Worm (Caenorhabditis elegans) whole organism, L1 larva: ENCODE measurements around the gene pap-3.

Experiments used
- F16B12.6 ChIP-seq: fragments of 150-350 bp; optimal IDR thresholded peaks from 2 replicates; lab custom pipeline; 2014; ENCODE audit warnings: missing biosample characterization, missing genetic modification characterization
- Y116A8C.19 ChIP-seq: sonication (generic microtip); optimal IDR thresholded peaks from 2 replicates; lab custom pipeline; 2016; ENCODE audit warnings: missing compliant biosample characterization, missing genetic modification characterization, borderline replicate concordance
- aly-2 ChIP-seq: fragments of 150-350 bp; optimal IDR thresholded peaks from 2 replicates; lab custom pipeline; 2014; ENCODE audit warnings: missing biosample characterization, missing genetic modification characterization
- ama-1 ChIP-seq: fragments of 150-350 bp; optimal IDR thresholded peaks from 2 replicates; lab custom pipeline; 2014
- ceh-63 ChIP-seq: fragments of 200-800 bp; sonication (Bioruptor generic); optimal IDR thresholded peaks from 2 replicates; lab custom pipeline; 2018; ENCODE audit warnings: mild to moderate bottlenecking, missing genetic modification characterization, missing compliant biosample characterization
- ceh-90 ChIP-seq: sonication (generic microtip); optimal IDR thresholded peaks from 2 replicates; lab custom pipeline; 2016; ENCODE audit warnings: missing genetic modification characterization, missing compliant biosample characterization
- efl-1 ChIP-seq, 4 experiments: fragments of 150-350 bp; optimal IDR thresholded peaks in 3 of 4; peaks in 1 of 4; 1 replicate in 1 of 4; 2 replicates in 3 of 4; lab custom pipeline; 2014; ENCODE audit warnings: missing biosample characterization in 2 of 4, missing genetic modification characterization in 2 of 4, missing genetic modification reagents in 2 of 4
- elt-2 ChIP-seq: sonication (generic microtip); optimal IDR thresholded peaks from 2 replicates; lab custom pipeline; 2016; ENCODE audit warnings: missing genetic modification characterization, mild to moderate bottlenecking, inconsistent platforms, missing compliant biosample characterization, missing genetic modification reagents
- elt-3 ChIP-seq, 6 experiments: fragments of 150-350 bp in 1 of 6; sonication (generic microtip); optimal IDR thresholded peaks; 2 replicates each; lab custom pipeline; 2017 to 2018; ENCODE audit warnings: missing biosample characterization in 6 of 6, missing genetic modification characterization in 6 of 6, inconsistent platforms in 1 of 6
- fkh-8 ChIP-seq: sonication (generic microtip); optimal IDR thresholded peaks from 2 replicates; lab custom pipeline; 2016; ENCODE audit warnings: mild to moderate bottlenecking, missing genetic modification characterization, missing compliant biosample characterization
- fos-1 ChIP-seq: fragments of 150-350 bp; optimal IDR thresholded peaks from 2 replicates; lab custom pipeline; 2014; ENCODE audit warnings: missing biosample characterization, missing genetic modification characterization
- lin-13 ChIP-seq: fragments of 150-350 bp; optimal IDR thresholded peaks from 2 replicates; lab custom pipeline; 2014; ENCODE audit warnings: missing biosample characterization, missing genetic modification reagents, missing genetic modification characterization
- lin-14 ChIP-seq: fragments of 200-800 bp; sonication (Bioruptor generic); optimal IDR thresholded peaks from 2 replicates; lab custom pipeline; 2018; ENCODE audit warnings: mild to moderate bottlenecking, missing genetic modification characterization, moderate library complexity, missing compliant biosample characterization
- lin-39 ChIP-seq: fragments of 150-350 bp; optimal IDR thresholded peaks from 2 replicates; lab custom pipeline; 2014; ENCODE audit warnings: missing biosample characterization, missing genetic modification reagents, missing genetic modification characterization
- mab-9 ChIP-seq: fragments of 200-800 bp; sonication (Bioruptor generic); IDR thresholded peaks from 2 replicates; pipeline ENCODE4 v1.3.6; 2022; ENCODE audit warnings: missing genetic modification reagents, missing genetic modification characterization, missing compliant biosample characterization
- mdl-1 ChIP-seq, 2 experiments: fragments of 150-350 bp; optimal IDR thresholded peaks; 2 replicates each; lab custom pipeline; 2014 to 2017; ENCODE audit warnings: missing biosample characterization in 2 of 2, missing genetic modification characterization in 2 of 2, inconsistent platforms in 1 of 2
- mef-2 ChIP-seq: fragments of 150-350 bp; optimal IDR thresholded peaks from 2 replicates; lab custom pipeline; 2014; ENCODE audit warnings: missing biosample characterization, missing genetic modification characterization
- nhr-11 ChIP-seq: fragments of 150-350 bp; optimal IDR thresholded peaks from 2 replicates; lab custom pipeline; 2014; ENCODE audit warnings: missing biosample characterization, missing genetic modification characterization
- nhr-12 ChIP-seq: sonication (generic microtip); optimal IDR thresholded peaks from 2 replicates; lab custom pipeline; 2017; ENCODE audit warnings: missing biosample characterization, missing genetic modification characterization
- nhr-19 ChIP-seq: fragments of 200-800 bp; sonication (Bioruptor generic); conservative IDR thresholded peaks from 2 replicates; pipeline ENCODE4 v1.3.6; 2022; ENCODE audit warnings: missing genetic modification characterization, missing compliant biosample characterization
- nhr-20 ChIP-seq: sonication (generic microtip); optimal IDR thresholded peaks from 2 replicates; lab custom pipeline; 2016; ENCODE audit warnings: mild to moderate bottlenecking, missing genetic modification characterization, missing compliant biosample characterization
- nhr-237 ChIP-seq: fragments of 150-350 bp; optimal IDR thresholded peaks from 2 replicates; lab custom pipeline; 2014; ENCODE audit warnings: missing biosample characterization, missing genetic modification characterization
- nhr-76 ChIP-seq: sonication (generic microtip); optimal IDR thresholded peaks from 2 replicates; lab custom pipeline; 2017; ENCODE audit warnings: missing biosample characterization, missing genetic modification characterization
- nhr-85 ChIP-seq: sonication (generic microtip); peaks from one replicate; lab custom pipeline; 2016; ENCODE audit warnings: missing genetic modification characterization, inconsistent platforms, missing compliant biosample characterization
- nhr-90 ChIP-seq: sonication (generic microtip); optimal IDR thresholded peaks from 2 replicates; lab custom pipeline; 2016; ENCODE audit warnings: mild to moderate bottlenecking, missing genetic modification characterization, missing compliant biosample characterization; ENCODE audit not compliant: poor library complexity
- pag-3 ChIP-seq: sonication (generic microtip); optimal IDR thresholded peaks from 2 replicates; lab custom pipeline; 2017; ENCODE audit warnings: missing genetic modification characterization, mild to moderate bottlenecking, missing compliant biosample characterization, antibody characterized with exemption, borderline replicate concordance; ENCODE audit not compliant: insufficient read depth
- pax-3 ChIP-seq: fragments of 200-800 bp; sonication (Bioruptor generic); optimal IDR thresholded peaks from 2 replicates; lab custom pipeline; 2018; ENCODE audit warnings: mild to moderate bottlenecking, missing genetic modification characterization, moderate library complexity, missing compliant biosample characterization
- pqm-1 ChIP-seq: sonication (generic microtip); optimal IDR thresholded peaks from 3 replicates; lab custom pipeline; 2017; ENCODE audit warnings: missing biosample characterization, missing genetic modification characterization
- skn-1 ChIP-seq: fragments of 150-350 bp; optimal IDR thresholded peaks from 2 replicates; lab custom pipeline; 2014; ENCODE audit warnings: missing biosample characterization, missing genetic modification characterization
- snpc-4 ChIP-seq: fragments of 150-350 bp; optimal IDR thresholded peaks from 2 replicates; lab custom pipeline; 2014; ENCODE audit warnings: missing biosample characterization, missing genetic modification characterization
- snu-23 ChIP-seq: sonication (generic microtip); optimal IDR thresholded peaks from 2 replicates; lab custom pipeline; 2016; ENCODE audit warnings: missing genetic modification characterization, missing compliant biosample characterization
- sptf-1 ChIP-seq: fragments of 150-350 bp; optimal IDR thresholded peaks from 2 replicates; lab custom pipeline; 2014; ENCODE audit warnings: missing biosample characterization, missing genetic modification characterization
- sup-37 ChIP-seq: fragments of 200-800 bp; sonication (Bioruptor generic); optimal IDR thresholded peaks from 2 replicates; lab custom pipeline; 2018; ENCODE audit warnings: mild to moderate bottlenecking, missing genetic modification characterization, missing compliant biosample characterization
- swsn-7 ChIP-seq: sonication (generic microtip); optimal IDR thresholded peaks from 2 replicates; lab custom pipeline; 2016; ENCODE audit warnings: missing genetic modification characterization, missing compliant biosample characterization
- tbx-2 ChIP-seq: sonication (generic microtip); optimal IDR thresholded peaks from 2 replicates; lab custom pipeline; 2016; ENCODE audit warnings: missing genetic modification characterization, missing compliant biosample characterization
- tlp-1 ChIP-seq: fragments of 150-350 bp; optimal IDR thresholded peaks from 2 replicates; lab custom pipeline; 2014; ENCODE audit warnings: missing biosample characterization, missing genetic modification characterization
- unc-130 ChIP-seq: fragments of 150-350 bp; optimal IDR thresholded peaks from 2 replicates; lab custom pipeline; 2017; ENCODE audit warnings: missing biosample characterization, missing genetic modification characterization, inconsistent platforms
- unc-62 ChIP-seq: fragments of 150-350 bp; optimal IDR thresholded peaks from 2 replicates; lab custom pipeline; 2014; ENCODE audit warnings: missing biosample characterization, missing genetic modification reagents, missing genetic modification characterization
- xbp-1 ChIP-seq: sonication (generic microtip); optimal IDR thresholded peaks from 2 replicates; lab custom pipeline; 2016; ENCODE audit warnings: missing genetic modification characterization, missing compliant biosample characterization
- zip-4 ChIP-seq: fragments of 200-800 bp; sonication (Bioruptor generic); optimal IDR thresholded peaks from 2 replicates; lab custom pipeline; 2018; ENCODE audit warnings: mild to moderate bottlenecking, missing genetic modification characterization, moderate library complexity, missing compliant biosample characterization

Gene pap-3

DNA sequence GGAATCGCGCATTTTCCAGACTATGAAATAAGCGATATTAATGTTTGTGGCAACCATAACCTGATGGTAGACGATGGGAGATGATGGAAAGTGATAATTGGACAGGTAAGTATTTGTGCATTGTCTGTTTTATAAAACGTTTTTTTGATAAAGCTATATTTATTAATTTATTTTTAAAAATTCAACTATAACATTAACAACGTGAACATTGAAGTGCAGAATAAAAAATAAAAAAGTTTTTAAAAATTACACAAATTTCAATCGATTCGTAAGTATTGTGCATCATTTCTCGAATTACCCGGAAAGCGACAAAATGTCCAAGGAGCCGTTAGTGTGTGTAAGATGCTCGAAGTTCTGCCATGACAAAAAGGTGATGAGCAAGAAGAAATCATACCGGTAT lies 10.1 kb downstream of the pap-3 start, which contains the start of gene jmjd-1.1 (continued):
- TF ChIP-seq fkh-8 (tag; lab: Kevin White, UChicago) (no peak), ama-1 (lab: Kevin White, UChicago) (no peak), pax-3 (no peak)

DNA sequence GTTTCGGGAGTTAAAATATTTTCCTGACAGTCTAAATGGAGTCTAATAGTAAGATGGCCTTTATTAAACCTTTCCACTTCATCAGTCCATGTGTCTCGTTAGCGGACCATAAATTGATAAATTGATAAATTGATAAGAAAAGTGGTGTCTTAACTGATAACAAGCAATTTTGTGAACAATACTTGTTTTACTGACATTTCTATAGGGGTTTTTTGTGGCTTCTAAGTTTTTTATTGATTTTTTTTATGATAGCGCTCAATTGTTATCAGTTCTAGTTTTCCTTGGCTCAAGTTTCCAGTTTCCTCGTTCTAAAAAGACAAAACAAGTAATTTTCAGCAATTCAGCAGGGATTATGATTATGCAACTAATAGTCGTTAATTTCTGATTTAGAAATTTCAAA lies 13.9 kb downstream of the pap-3 start, which contains the start of gene F43G6.17:
TSS of gene F43G6.17 (plus strand) at position 301 of the 400 bp plus-strand sequence.
- TF ChIP-seq unc-130 (no peak), nhr-19 (GFP tag; lab: Robert Waterston, UW) (no peak), skn-1 (tag; lab: Kevin White, UChicago) (no peak), nhr-11 (tag; lab: Kevin White, UChicago) (no peak), nhr-12 (tag; lab: Kevin White, UChicago) (no peak), sup-37 (GFP tag; lab: Kevin White, UChicago) (no peak), pqm-1 (no peak), ceh-90 (tag; lab: Kevin White, UChicago) (no peak), Y116A8C.19 (tag; lab: Kevin White, UChicago) (no peak), nhr-20 (tag; lab: Kevin White, UChicago) (no peak), tlp-1 (tag; lab: Kevin White, UChicago) (no peak), snu-23 (GFP tag; lab: Kevin White, UChicago) (no peak), aly-2 (no peak), swsn-7 (no peak), unc-62 (GFP tag; lab: Kevin White, UChicago) (no peak), elt-3 (tag; optimal IDR thresholded peaks at IDR 0.05; lab: Kevin White, UChicago) (no peak), sptf-1 (tag; lab: Kevin White, UChicago) (no peak), xbp-1 (tag; lab: Kevin White, UChicago) (no peak)

DNA sequence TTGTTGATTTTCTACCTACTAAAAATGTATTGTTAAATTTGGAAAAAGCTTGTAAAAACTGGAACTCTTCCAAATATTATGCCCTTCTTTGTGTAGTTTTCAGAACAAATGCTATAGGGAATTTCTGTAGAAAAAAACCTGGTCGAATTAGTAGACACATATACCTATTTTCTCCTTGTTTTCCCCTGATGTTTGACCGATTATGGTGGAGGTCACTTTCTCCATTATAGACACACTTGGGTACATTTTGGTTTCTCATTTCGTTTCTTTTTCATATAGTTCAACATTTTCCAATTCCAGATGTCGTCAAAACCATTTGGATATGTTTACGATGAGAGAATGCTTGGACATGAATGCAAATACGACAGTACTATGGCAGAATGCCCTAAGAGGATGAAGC lies 17.6 kb downstream of the pap-3 start, which contains the start of gene hda-5:
TSS of gene hda-5 (plus strand) at position 301 of the 400 bp plus-strand sequence.
- no peak for TF ChIP-seq mab-9 (GFP tag; lab: Robert Waterston, UW)
- no peak for TF ChIP-seq nhr-90 (tag; lab: Kevin White, UChicago)
- TF ChIP-seq nhr-76 (tag; lab: Kevin White, UChicago): no peak
- TF ChIP-seq nhr-237 (tag; lab: Kevin White, UChicago): no peak
- TF ChIP-seq ceh-63: no peak
- TF ChIP-seq efl-1 (optimal IDR thresholded peaks at IDR 0.05; lab: Kevin White, UChicago): no peak
- TF ChIP-seq efl-1 (GFP tag; optimal IDR thresholded peaks at IDR 0.05 in 1 of 2; lab: Kevin White, UChicago): no peak
- no peak for TF ChIP-seq pag-3 (tag; lab: Kevin White, UChicago)
- TF ChIP-seq F16B12.6: no peak
- no peak for TF ChIP-seq fos-1 (tag; lab: Kevin White, UChicago)

DNA sequence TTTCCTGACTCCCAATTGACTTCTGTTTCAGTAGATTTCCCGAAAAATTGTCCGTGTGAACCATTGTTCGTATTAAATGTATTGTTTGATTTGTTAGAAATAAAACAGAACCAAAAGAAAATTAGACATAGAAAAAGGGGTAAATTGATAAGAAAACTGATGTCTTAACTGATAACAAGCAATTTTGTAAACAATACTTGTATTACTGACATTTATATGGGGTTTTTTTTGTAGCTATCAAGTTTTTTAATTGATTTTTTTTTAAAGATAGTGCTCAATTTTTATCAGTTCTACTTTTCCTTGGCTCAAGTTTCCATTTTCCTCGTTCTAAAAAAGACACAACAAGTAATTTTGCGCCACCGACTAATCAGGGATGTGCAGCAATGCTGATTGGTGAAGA lies 19.2 kb downstream of the pap-3 start:
- TF ChIP-seq elt-2 (tag; lab: Kevin White, UChicago) (peak; percentile 78), sup-37 (GFP tag; lab: Kevin White, UChicago) (no peak)

DNA sequence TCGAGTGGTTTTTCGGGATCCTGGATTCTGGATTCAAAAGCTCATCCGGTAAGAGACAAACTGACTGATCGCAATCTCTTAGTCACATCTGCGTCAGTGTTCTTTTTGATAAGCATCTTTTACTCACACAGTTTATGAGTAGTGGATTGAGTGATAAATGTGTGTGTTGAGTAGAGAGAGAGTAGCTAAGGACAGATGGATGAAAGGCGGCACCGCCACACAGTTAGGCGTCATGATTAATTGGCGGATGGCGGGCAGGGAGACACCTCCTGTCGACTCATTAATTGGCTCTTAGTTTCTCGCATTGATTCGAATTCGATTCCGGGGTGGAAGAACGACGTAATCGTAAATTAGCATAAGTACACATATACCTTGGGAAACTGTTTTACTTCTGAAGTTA lies 22.0 kb downstream of the pap-3 start:
- TF ChIP-seq lin-39 (tag; lab: Kevin White, UChicago): peak; percentile 3
- peak; percentile 75 for TF ChIP-seq nhr-85 (tag; lab: Kevin White, UChicago)
- TF ChIP-seq mdl-1 (tag; optimal IDR thresholded peaks at IDR 0.05; lab: Kevin White, UChicago): no peak
- no peak for TF ChIP-seq unc-130

DNA sequence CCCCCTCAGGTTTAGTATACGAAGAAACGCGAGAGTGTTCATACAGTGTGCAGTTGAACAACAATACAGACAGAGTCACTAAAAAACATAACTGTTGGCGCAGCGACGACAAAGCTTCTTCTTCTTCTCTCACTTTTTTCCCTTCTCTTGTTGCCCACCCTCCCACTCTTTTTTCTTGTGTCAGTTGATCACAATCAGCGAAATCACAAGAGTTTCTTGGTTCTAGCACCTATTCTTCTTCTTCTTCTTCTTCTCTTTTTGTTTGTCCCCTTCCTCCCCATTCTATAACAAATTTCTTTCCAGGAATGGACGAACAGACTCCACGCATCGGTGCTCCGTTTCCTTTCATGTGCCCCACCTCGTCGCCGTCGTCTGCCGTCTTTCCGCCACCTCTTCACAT lies 25.9 kb downstream of the pap-3 start, which contains the start of gene F43G6.4:
TSS of gene F43G6.4 (plus strand) at position 301 of the 400 bp plus-strand sequence.
- no peak for TF ChIP-seq mef-2 (tag; lab: Kevin White, UChicago)
- TF ChIP-seq swsn-7: no peak
- TF ChIP-seq lin-14 (GFP tag; lab: Kevin White, UChicago): no peak
- TF ChIP-seq zip-4: no peak
- TF ChIP-seq snpc-4 (tag; lab: Kevin White, UChicago): no peak
- TF ChIP-seq lin-13 (GFP tag; lab: Kevin White, UChicago): no peak
- TF ChIP-seq unc-130: no peak
- no peak for TF ChIP-seq tbx-2 (tag; lab: Kevin White, UChicago)
